Worm (Caenorhabditis elegans) whole organism, L4/young adult: Measurements from ENCODE around the gene cblc-1.

Experiments
- W03F9.2 ChIP-seq: fragments of 150-350 bp; optimal IDR thresholded peaks from 2 replicates; lab custom pipeline; 2014; ENCODE audit warnings: missing biosample characterization, missing genetic modification characterization
- dao-5 ChIP-seq: sonication (generic microtip); optimal IDR thresholded peaks from 2 replicates; lab custom pipeline; 2016; ENCODE audit warnings: missing genotype, missing genetic modification characterization, moderate library complexity, missing compliant biosample characterization
- him-1 ChIP-seq: sonication (generic microtip); optimal IDR thresholded peaks from 2 replicates; lab custom pipeline; 2016; ENCODE audit warnings: missing genotype, missing genetic modification reagents, missing genetic modification characterization, missing compliant biosample characterization

DNA sequence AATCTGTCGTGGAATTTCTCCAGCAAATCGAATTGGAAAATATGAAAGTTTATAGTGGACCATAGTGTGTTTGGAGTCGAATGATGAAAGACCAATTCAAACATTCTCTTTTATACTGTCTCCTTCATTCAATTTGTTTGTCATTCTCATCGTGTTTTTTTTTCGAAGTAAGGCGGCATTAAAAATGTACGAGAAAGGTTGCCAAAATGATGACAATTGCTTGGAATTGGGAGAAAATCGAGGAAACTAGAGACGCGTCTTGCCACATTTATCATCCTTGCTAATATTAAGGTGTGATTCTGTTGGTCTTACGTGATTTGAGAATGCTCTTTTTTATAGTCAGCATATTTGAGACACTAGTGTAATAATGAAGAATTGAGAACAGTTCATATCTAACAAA, 6.0 kb downstream of the cblc-1 start, which contains the start of gene gst-30:
- TF ChIP-seq dao-5 (tag; lab: Kevin White, UChicago) = no peak
- no peak for TF ChIP-seq him-1 (tag; lab: Kevin White, UChicago)
- no peak for TF ChIP-seq W03F9.2
